Worm (Caenorhabditis elegans) whole organism, L1 larva: Measurements from ENCODE around the gene ZK1010.5.

Experiments used
- C16A3.4 ChIP-seq: fragments of 150-350 bp; optimal IDR thresholded peaks from 2 replicates; lab custom pipeline; 2014; ENCODE audit warnings: missing biosample characterization, missing genetic modification characterization
- C34B4.2 ChIP-seq: sonication (generic microtip); optimal IDR thresholded peaks from 2 replicates; lab custom pipeline; 2017; ENCODE audit warnings: mild to moderate bottlenecking, missing genetic modification characterization, missing compliant biosample characterization
- aha-1 ChIP-seq: fragments of 150-350 bp; optimal IDR thresholded peaks from 2 replicates; lab custom pipeline; 2014; ENCODE audit warnings: missing biosample characterization, missing genetic modification characterization
- fkh-10 ChIP-seq: sonication (generic microtip); optimal IDR thresholded peaks from 2 replicates; lab custom pipeline; 2017; ENCODE audit warnings: missing biosample characterization, missing genetic modification reagents, missing genetic modification characterization
- grh-1 ChIP-seq: fragments of 200-800 bp; sonication (Bioruptor generic); IDR thresholded peaks from 2 replicates; pipeline ENCODE4 v1.3.6; 2022; ENCODE audit warnings: missing genetic modification reagents, missing genetic modification characterization, missing compliant biosample characterization
- lin-13 ChIP-seq: fragments of 150-350 bp; optimal IDR thresholded peaks from 2 replicates; lab custom pipeline; 2014; ENCODE audit warnings: missing biosample characterization, missing genetic modification reagents, missing genetic modification characterization
- lir-3 ChIP-seq: sonication (generic microtip); optimal IDR thresholded peaks from 2 replicates; lab custom pipeline; 2016; ENCODE audit warnings: mild to moderate bottlenecking, missing genetic modification characterization, moderate library complexity, missing compliant biosample characterization; ENCODE audit not compliant: poor library complexity
- nhr-12 ChIP-seq: sonication (generic microtip); optimal IDR thresholded peaks from 2 replicates; lab custom pipeline; 2017; ENCODE audit warnings: missing biosample characterization, missing genetic modification characterization
- rnt-1 ChIP-seq: sonication (generic microtip); optimal IDR thresholded peaks from 2 replicates; lab custom pipeline; 2016; ENCODE audit warnings: mild to moderate bottlenecking, missing genetic modification characterization, moderate library complexity, missing compliant biosample characterization
- unc-86 ChIP-seq: sonication (generic microtip); optimal IDR thresholded peaks from 2 replicates; lab custom pipeline; 2016; ENCODE audit warnings: missing genetic modification characterization, missing compliant biosample characterization
- ztf-11 ChIP-seq, 2 experiments: sonication (generic microtip); optimal IDR thresholded peaks; 2 replicates each; lab custom pipeline; 2016 to 2017; ENCODE audit warnings: missing genetic modification characterization in 2 of 2, missing biosample characterization in 1 of 2, missing compliant biosample characterization in 1 of 2

ce11 chrIII:12993607-12994006 lies 6.3 kb upstream of the ZK1010.5 start, which contains the start of gene col-97:
- no peak for TF ChIP-seq C34B4.2 (tag; lab: Kevin White, UChicago)
- no peak for TF ChIP-seq lin-13 (GFP tag; lab: Kevin White, UChicago)
- TF ChIP-seq grh-1 (GFP tag; lab: Robert Waterston, UW), result no peak
- no peak for TF ChIP-seq fkh-10
- TF ChIP-seq nhr-12 (tag; lab: Kevin White, UChicago), result no peak
- no peak for TF ChIP-seq rnt-1 (tag; lab: Kevin White, UChicago)
- no peak for TF ChIP-seq unc-86 (tag; lab: Kevin White, UChicago)
- no peak for TF ChIP-seq aha-1 (tag; lab: Kevin White, UChicago)
- no peak for TF ChIP-seq lir-3
- TF ChIP-seq ztf-11 (tag; optimal IDR thresholded peaks at IDR 0.05; lab: Kevin White, UChicago), result no peak
- TF ChIP-seq C16A3.4, result no peak
